Fruit fly (Drosophila melanogaster) whole organism, embryonic: ENCODE results near the gene CG9855.

ENCODE experiments used
- Bgb ChIP-seq: fragments of 200-800 bp; sonication (Bioruptor generic); IDR thresholded peaks from 2 replicates; pipeline ENCODE4 v1.3.6; 2022; ENCODE audit warnings: missing biosample characterization, missing genetic modification characterization; ENCODE audit not compliant: partially characterized antibody
- CG10321 ChIP-seq: fragments of 200-800 bp; sonication (Bioruptor generic); IDR thresholded peaks from 2 replicates; pipeline ENCODE4 v1.3.6; 2022; ENCODE audit warnings: missing biosample characterization, missing genetic modification characterization
- CG11085 ChIP-seq: fragments of 200-800 bp; sonication (Bioruptor generic); IDR thresholded peaks from 2 replicates; pipeline ENCODE4 v1.3.6; 2022; ENCODE audit warnings: missing biosample characterization, missing genetic modification characterization
- CG12744 ChIP-seq: fragments of 200-800 bp; sonication (Bioruptor generic); optimal IDR thresholded peaks from 2 replicates; lab custom pipeline; 2016; ENCODE audit warnings: missing biosample characterization, missing genetic modification characterization
- CG12769 ChIP-seq: fragments of 200-800 bp; sonication (Bioruptor generic); optimal IDR thresholded peaks from 2 replicates; lab custom pipeline; 2019; ENCODE audit warnings: missing biosample characterization, mild to moderate bottlenecking, missing genetic modification characterization, moderate library complexity
- CG15514 ChIP-seq: fragments of 200-800 bp; sonication (Bioruptor generic); optimal IDR thresholded peaks from 3 replicates; lab custom pipeline; 2017; ENCODE audit warnings: missing biosample characterization, missing genetic modification characterization, mild to moderate bottlenecking, moderate library complexity, missing genetic modification reagents
- CG17359 ChIP-seq: fragments of 200-800 bp; sonication (Bioruptor generic); optimal IDR thresholded peaks from 3 replicates; lab custom pipeline; 2018; ENCODE audit warnings: missing biosample characterization, mild to moderate bottlenecking, missing genetic modification characterization, moderate library complexity
- CG17829 ChIP-seq: fragments of 200-800 bp; optimal IDR thresholded peaks from 2 replicates; lab custom pipeline; 2019; ENCODE audit warnings: missing biosample characterization, mild to moderate bottlenecking, missing genetic modification characterization, moderate library complexity
- CG18011 ChIP-seq: fragments of 200-800 bp; sonication (Bioruptor generic); optimal IDR thresholded peaks from 2 replicates; lab custom pipeline; 2017; ENCODE audit warnings: missing biosample characterization, missing genetic modification characterization, mild to moderate bottlenecking, moderate library complexity, missing genotype
- CG30403 ChIP-seq: fragments of 200-800 bp; sonication (Bioruptor generic); optimal IDR thresholded peaks from 3 replicates; lab custom pipeline; 2016; ENCODE audit warnings: missing biosample characterization, missing genetic modification characterization
- CG32532 ChIP-seq: fragments of 200-800 bp; sonication (Bioruptor generic); IDR thresholded peaks from 2 replicates; pipeline ENCODE4 v1.3.6; 2022; ENCODE audit warnings: missing biosample characterization, missing genetic modification characterization
- CG33213 ChIP-seq: fragments of 200-800 bp; sonication (Bioruptor generic); optimal IDR thresholded peaks from 3 replicates; lab custom pipeline; 2016; ENCODE audit warnings: missing biosample characterization, missing genetic modification characterization
- CG33557 ChIP-seq: fragments of 200-800 bp; sonication (Bioruptor generic); optimal IDR thresholded peaks from 2 replicates; lab custom pipeline; 2019; ENCODE audit warnings: missing biosample characterization, mild to moderate bottlenecking, missing genetic modification characterization, moderate library complexity
- CG3407 ChIP-seq: fragments of 200-800 bp; sonication (Bioruptor generic); optimal IDR thresholded peaks from 2 replicates; lab custom pipeline; 2018; ENCODE audit warnings: missing biosample characterization, mild to moderate bottlenecking, missing genetic modification characterization
- CG4404 ChIP-seq: fragments of 200-800 bp; sonication (Bioruptor generic); IDR thresholded peaks from 2 replicates; pipeline ENCODE4 v1.3.6; 2022; ENCODE audit warnings: missing biosample characterization, missing genetic modification characterization
- CG4820 ChIP-seq: fragments of 200-800 bp; sonication (Bioruptor generic); optimal IDR thresholded peaks from 3 replicates; lab custom pipeline; 2016; ENCODE audit warnings: missing biosample characterization, missing genetic modification characterization
- CG4854 ChIP-seq: fragments of 200-800 bp; sonication (Bioruptor generic); optimal IDR thresholded peaks from 2 replicates; lab custom pipeline; 2016; ENCODE audit warnings: missing biosample characterization, missing genetic modification characterization, inconsistent platforms
- CG5245 ChIP-seq: fragments of 200-800 bp; sonication (Bioruptor generic); optimal IDR thresholded peaks from 3 replicates; lab custom pipeline; 2016; ENCODE audit warnings: missing biosample characterization, missing genetic modification characterization
- CkIIα-i1 ChIP-seq: fragments of 200-800 bp; sonication (Bioruptor generic); IDR thresholded peaks from 2 replicates; pipeline ENCODE4 v1.3.6; 2022; ENCODE audit warnings: missing biosample characterization, missing genetic modification characterization
- Doc3 ChIP-seq: fragments of 200-800 bp; sonication (Bioruptor generic); IDR thresholded peaks from 3 replicates; pipeline ENCODE4 v1.3.6; 2022; ENCODE audit warnings: missing biosample characterization, missing genetic modification characterization; ENCODE audit not compliant: partially characterized antibody
- Hmr ChIP-seq: fragments of 200-800 bp; sonication (Bioruptor generic); optimal IDR thresholded peaks from 3 replicates; lab custom pipeline; 2017; ENCODE audit warnings: mild to moderate bottlenecking, missing biosample characterization, missing genetic modification reagents, missing genetic modification characterization
- Mrtf ChIP-seq: fragments of 200-800 bp; sonication (Bioruptor generic); IDR thresholded peaks from 3 replicates; pipeline ENCODE4 v1.3.6; 2022; ENCODE audit warnings: missing biosample characterization, missing genetic modification characterization
- Oli ChIP-seq: fragments of 200-800 bp; sonication (Bioruptor generic); optimal IDR thresholded peaks from 2 replicates; lab custom pipeline; 2018; ENCODE audit warnings: missing biosample characterization, mild to moderate bottlenecking, missing genetic modification characterization, moderate library complexity
- Rfx ChIP-seq: fragments of 200-800 bp; sonication (Bioruptor generic); IDR thresholded peaks from 2 replicates; pipeline ENCODE4 v1.3.6; 2022; ENCODE audit warnings: missing biosample characterization, missing genetic modification characterization
- Sox102F ChIP-seq: fragments of 200-800 bp; sonication (Bioruptor generic); optimal IDR thresholded peaks from 2 replicates; lab custom pipeline; 2018; ENCODE audit warnings: missing biosample characterization, mild to moderate bottlenecking, missing genetic modification characterization, moderate library complexity
- Sry-δ ChIP-seq: fragments of 200-800 bp; sonication (Bioruptor generic); optimal IDR thresholded peaks from 2 replicates; lab custom pipeline; 2016; ENCODE audit warnings: missing biosample characterization, missing genetic modification characterization
- bab2 ChIP-seq: fragments of 200-800 bp; sonication (Bioruptor generic); optimal IDR thresholded peaks from 2 replicates; lab custom pipeline; 2016; ENCODE audit warnings: missing biosample characterization, missing genetic modification characterization
- croc ChIP-seq: fragments of 200-800 bp; sonication (Bioruptor generic); conservative IDR thresholded peaks from 3 replicates; pipeline ENCODE4 v1.3.6; 2022; ENCODE audit warnings: missing biosample characterization, missing genetic modification characterization
- crp ChIP-seq, 2 experiments: fragments of 200-800 bp; sonication (Bioruptor generic); optimal IDR thresholded peaks; 2 replicates in 1 of 2; 3 replicates in 1 of 2; lab custom pipeline; 2017; ENCODE audit warnings: missing biosample characterization in 2 of 2, missing genetic modification characterization in 2 of 2, mild to moderate bottlenecking in 1 of 2, moderate library complexity in 1 of 2
- cwo ChIP-seq: fragments of 200-800 bp; sonication (Bioruptor generic); optimal IDR thresholded peaks from 3 replicates; lab custom pipeline; 2017; ENCODE audit warnings: missing biosample characterization, missing genetic modification characterization, mild to moderate bottlenecking, moderate library complexity, missing genetic modification reagents
- dmrt99B ChIP-seq: fragments of 200-800 bp; sonication (Bioruptor generic); optimal IDR thresholded peaks from 2 replicates; lab custom pipeline; 2018; ENCODE audit warnings: missing biosample characterization, mild to moderate bottlenecking, missing genetic modification characterization, moderate library complexity
- ftz-f1 ChIP-seq: fragments of 200-800 bp; sonication (Bioruptor generic); optimal IDR thresholded peaks from 2 replicates; lab custom pipeline; 2016; ENCODE audit warnings: missing biosample characterization, missing genetic modification characterization
- gce ChIP-seq: fragments of 200-800 bp; sonication (Bioruptor generic); IDR thresholded peaks from 3 replicates; pipeline ENCODE4 v1.3.6; 2022; ENCODE audit warnings: missing biosample characterization, missing genetic modification characterization
- hb ChIP-seq: fragments of 200-800 bp; sonication (Bioruptor generic); IDR thresholded peaks from 3 replicates; pipeline ENCODE4 v1.3.6; 2022; ENCODE audit warnings: missing biosample characterization, missing genetic modification characterization; ENCODE audit not compliant: partially characterized antibody
- kah ChIP-seq: fragments of 200-800 bp; sonication (Bioruptor generic); optimal IDR thresholded peaks from 2 replicates; lab custom pipeline; 2018; ENCODE audit warnings: missing biosample characterization, mild to moderate bottlenecking, missing genetic modification characterization
- lab ChIP-seq: fragments of 200-800 bp; sonication (Bioruptor generic); optimal IDR thresholded peaks from 3 replicates; lab custom pipeline; 2017; ENCODE audit warnings: missing biosample characterization, missing genetic modification characterization, mild to moderate bottlenecking, moderate library complexity, missing genetic modification reagents
- lov ChIP-seq, 2 experiments: fragments of 200-800 bp in 1 of 2; fragments of >200 bp in 1 of 2; sonication (Bioruptor generic) in 1 of 2; IDR thresholded peaks in 1 of 2; optimal IDR thresholded peaks in 1 of 2; 2 replicates in 1 of 2; 3 replicates in 1 of 2; pipeline versions ENCODE4 v1.3.6 to Lab custom; 2017 to 2022; ENCODE audit warnings: missing biosample characterization in 1 of 2, missing genetic modification characterization in 1 of 2
- pb ChIP-seq: fragments of 200-800 bp; sonication (Bioruptor generic); optimal IDR thresholded peaks from 3 replicates; lab custom pipeline; 2016; ENCODE audit warnings: missing biosample characterization, missing genetic modification characterization
- peb ChIP-seq: fragments of 200-800 bp; sonication (Bioruptor generic); IDR thresholded peaks from 2 replicates; pipeline ENCODE4 v1.3.6; 2022; ENCODE audit warnings: missing biosample characterization, missing genetic modification characterization
- pho ChIP-seq: fragments of 200-800 bp; sonication (Bioruptor generic); optimal IDR thresholded peaks from 2 replicates; lab custom pipeline; 2016; ENCODE audit warnings: missing biosample characterization, missing genetic modification characterization
- pnt ChIP-seq: fragments of 200-800 bp; sonication (Bioruptor generic); optimal IDR thresholded peaks from 3 replicates; lab custom pipeline; 2016; ENCODE audit warnings: missing biosample characterization, missing genetic modification characterization
- rib ChIP-seq: fragments of 200-800 bp; sonication (Bioruptor generic); IDR thresholded peaks from 2 replicates; pipeline ENCODE4 v1.3.6; 2022; ENCODE audit warnings: missing biosample characterization, missing genetic modification characterization
- slbo ChIP-seq: fragments of 200-800 bp; sonication (Bioruptor generic); IDR thresholded peaks from 2 replicates; pipeline ENCODE4 v1.3.6; 2022; ENCODE audit warnings: missing biosample characterization, missing genetic modification characterization
- sqz ChIP-seq: fragments of 200-800 bp; sonication (Bioruptor generic); optimal IDR thresholded peaks from 3 replicates; lab custom pipeline; 2018; ENCODE audit warnings: missing biosample characterization, mild to moderate bottlenecking, missing genetic modification characterization
- tx ChIP-seq: fragments of 200-800 bp; sonication (Bioruptor generic); optimal IDR thresholded peaks from 2 replicates; lab custom pipeline; 2016; ENCODE audit warnings: missing biosample characterization, missing genetic modification characterization
- z ChIP-seq: fragments of 200-800 bp; sonication (Bioruptor generic); IDR thresholded peaks from 3 replicates; pipeline ENCODE4 v1.3.6; 2022; ENCODE audit warnings: missing biosample characterization, missing genetic modification characterization
- zen ChIP-seq: fragments of 200-800 bp; sonication (Bioruptor generic); optimal IDR thresholded peaks from 3 replicates; lab custom pipeline; 2018; ENCODE audit warnings: missing biosample characterization, mild to moderate bottlenecking, missing genetic modification characterization, moderate library complexity

CG9855 gene

DNA sequence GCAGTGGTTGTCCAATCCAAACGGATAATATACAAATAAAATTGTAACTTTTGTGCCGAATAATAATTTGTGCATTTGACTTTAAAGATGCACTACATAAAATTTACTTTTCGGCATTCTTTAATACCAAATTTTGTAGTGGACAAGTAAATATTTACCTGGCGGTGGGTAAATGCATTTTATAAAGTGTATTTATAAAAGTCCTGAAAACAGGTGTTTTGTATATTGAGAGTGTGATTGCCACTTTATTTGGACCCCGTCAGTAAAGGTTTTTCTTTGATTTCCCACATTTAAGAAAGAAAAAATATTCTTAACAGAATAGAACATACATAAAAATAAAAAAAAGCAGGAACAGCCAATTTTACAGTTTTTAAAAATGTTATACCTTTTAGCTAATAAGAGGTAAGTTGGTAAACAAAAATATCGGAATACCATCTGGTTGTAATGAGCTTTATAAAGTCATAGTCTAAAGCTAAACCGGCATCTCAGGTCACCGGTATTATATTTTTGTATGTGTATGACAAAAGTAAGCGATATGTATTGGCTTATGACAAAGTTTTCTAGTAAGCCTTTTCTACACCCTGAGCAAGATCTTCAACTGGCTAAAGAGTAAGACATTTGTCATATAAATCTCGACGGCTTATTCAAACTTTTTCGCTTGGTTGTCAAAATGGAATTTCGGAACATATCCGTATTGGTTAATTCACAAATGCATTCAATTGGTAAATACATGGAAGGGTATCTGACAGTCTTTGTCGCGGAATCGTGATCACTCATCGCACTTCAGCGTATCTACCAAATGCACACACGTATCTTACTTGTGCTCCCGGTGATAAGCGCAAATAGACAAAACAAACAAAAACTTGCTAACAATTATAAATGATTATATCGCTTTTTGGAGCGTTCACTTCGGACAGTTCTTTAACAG lies 2.8 kb downstream of the CG9855 start (continued):
- TF ChIP-seq croc (GFP tag; lab: Robert Waterston, UW) (peak; percentile 41; the same call in 1 of the 3 replicates), CG10321 (peak; percentile 61; the same call in 1 of the 2 replicates), CG33557 (GFP tag; lab: Kevin White, UChicago) (no peak), kah (GFP tag; lab: Kevin White, UChicago) (peak; percentile 57), lab (GFP tag; lab: Kevin White, UChicago) (peak; percentile 95), CG3407 (peak; percentile 70), Hmr (peak; percentile 89), tx (GFP tag; lab: Kevin White, UChicago) (peak; percentile 84), CG15514 (GFP tag; lab: Kevin White, UChicago) (peak; percentile 78), Mrtf (GFP tag; lab: Robert Waterston, UW) (peak; percentile 73; the same call in 2 of the 3 replicates), Bgb (GFP tag; lab: Robert Waterston, UW) (no peak), ftz-f1 (GFP tag; lab: Kevin White, UChicago) (no peak), lov (optimal IDR thresholded peaks at IDR 0.05; lab: Kevin White, UChicago) (no peak), lov (GFP tag; IDR thresholded peaks at IDR 0.05; lab: Robert Waterston, UW) (peak; percentile 88; the same call in 2 of the 3 replicates), cwo (peak; percentile 85), crp (GFP tag; optimal IDR thresholded peaks at IDR 0.05; lab: Kevin White, UChicago) (peak in 1 of 2 experiments; percentile 49), zen (tag; lab: Kevin White, UChicago) (peak; percentile 64), CG30403 (GFP tag; lab: Kevin White, UChicago) (peak; percentile 84), slbo (GFP tag; lab: Robert Waterston, UW) (peak; percentile 91), pnt (peak; percentile 71), CG12769 (tag; lab: Kevin White, UChicago) (peak; percentile 97), CkIIα-i1 (GFP tag; lab: Robert Waterston, UW) (no peak), CG12744 (GFP tag; lab: Kevin White, UChicago) (peak; percentile 78), CG5245 (GFP tag; lab: Kevin White, UChicago) (peak; percentile 71), Oli (tag; lab: Kevin White, UChicago) (peak; percentile 90), z (no peak), pb (peak; percentile 89), CG4820 (GFP tag; lab: Kevin White, UChicago) (peak; percentile 84), bab2 (GFP tag; lab: Kevin White, UChicago) (peak; percentile 88), Doc3 (no peak), sqz (GFP tag; lab: Kevin White, UChicago) (no peak), CG11085 (GFP tag; lab: Robert Waterston, UW) (peak; percentile 58), CG17359 (tag; lab: Kevin White, UChicago) (peak; percentile 88), rib (GFP tag; lab: Robert Waterston, UW) (peak; percentile 69), dmrt99B (tag; lab: Kevin White, UChicago) (peak; percentile 91), peb (GFP tag; lab: Robert Waterston, UW) (no peak; the same call in 1 of the 2 replicates), hb (GFP tag; lab: Robert Waterston, UW) (no peak), Sry-δ (peak; percentile 65), CG33213 (GFP tag; lab: Kevin White, UChicago) (peak; percentile 77), CG4404 (peak; percentile 46; the same call in 1 of the 2 replicates), pho (GFP tag; lab: Kevin White, UChicago) (peak; percentile 89), Rfx (GFP tag; lab: Robert Waterston, UW) (peak; percentile 90), CG32532 (peak; percentile 86), Sox102F (peak; percentile 93), CG17829 (tag; lab: Kevin White, UChicago) (peak; percentile 84), CG4854 (peak; percentile 80), CG18011 (GFP tag; lab: Kevin White, UChicago) (peak; percentile 68), gce (GFP tag; lab: Robert Waterston, UW) (peak; percentile 67; the same call in 2 of the 3 replicates)
